Worm (Caenorhabditis elegans) whole organism, L4 larva: Measurements from ENCODE around the gene sax-2.

Experiments used
- F44E2.7 ChIP-seq: fragments of 200-800 bp; sonication (Bioruptor generic); IDR thresholded peaks from 2 replicates; pipeline ENCODE4 v2.1.2; 2022; ENCODE audit warnings: missing genetic modification characterization, missing compliant biosample characterization
- unc-62 ChIP-seq, 3 experiments: fragments of 150-350 bp in 1 of 3; sonication (generic microtip); optimal IDR thresholded peaks in 2 of 3; peaks in 1 of 3; 1 replicate in 1 of 3; 2 replicates in 2 of 3; lab custom pipeline; 2014 to 2017; ENCODE audit warnings: missing biosample characterization in 3 of 3, missing genetic modification characterization in 3 of 3, missing genetic modification reagents in 3 of 3, missing genotype in 1 of 3

DNA sequence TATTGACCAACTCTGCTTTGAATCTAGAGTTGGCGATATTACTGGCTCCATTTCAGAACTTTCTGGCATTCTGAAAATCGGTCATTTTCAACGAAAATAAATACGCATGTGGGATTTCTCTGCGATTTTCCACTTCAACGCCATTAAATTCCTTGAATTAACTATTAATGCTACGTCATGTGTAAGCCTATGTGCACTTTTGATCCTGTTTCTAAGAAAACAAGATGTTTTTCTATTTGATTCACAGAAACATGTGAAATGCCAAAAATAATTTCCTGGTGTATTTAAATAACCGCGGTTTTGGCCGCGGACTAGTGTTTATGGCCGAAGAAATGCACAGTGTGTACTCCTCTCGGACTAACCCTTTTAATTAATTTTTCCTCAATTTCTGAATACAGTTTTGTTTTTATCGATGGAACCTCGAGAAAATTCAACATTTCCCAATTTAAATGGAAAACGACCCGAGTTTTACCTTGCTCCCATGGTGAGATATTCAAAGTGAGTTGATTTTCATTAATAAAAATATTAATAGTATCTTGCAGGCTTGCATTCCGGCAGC, 40.7 kb upstream of the sax-2 start, which contains the start of the genes C45G9.11 and C45G9.2:
- TF ChIP-seq unc-62 (GFP tag; optimal IDR thresholded peaks at IDR 0.05 in 1 of 2; lab: Kevin White, UChicago) (no peak), unc-62 (tag; optimal IDR thresholded peaks at IDR 0.05; lab: Kevin White, UChicago) (no peak), F44E2.7 (GFP tag; lab: Robert Waterston, UW) (no peak)
